Worm (Caenorhabditis elegans) whole organism, late embryonic: Measurements from ENCODE around the gene fbxb-55.

Experiments used
- C08G9.2 ChIP-seq: sonication (generic microtip); optimal IDR thresholded peaks from 2 replicates; lab custom pipeline; 2016; ENCODE audit warnings: mild to moderate bottlenecking, missing genetic modification characterization, moderate library complexity, missing compliant biosample characterization
- C38D4.7 ChIP-seq: fragments of 200-800 bp; sonication (Bioruptor generic); optimal IDR thresholded peaks from 2 replicates; lab custom pipeline; 2018; ENCODE audit warnings: mild to moderate bottlenecking, missing genetic modification characterization, moderate library complexity, missing compliant biosample characterization
- F13H6.1 ChIP-seq: sonication (generic microtip); optimal IDR thresholded peaks from 2 replicates; lab custom pipeline; 2016; ENCODE audit warnings: missing genetic modification characterization, missing compliant biosample characterization
- K02D7.2 ChIP-seq: sonication (generic microtip); optimal IDR thresholded peaks from 2 replicates; lab custom pipeline; 2017; ENCODE audit warnings: mild to moderate bottlenecking, missing genetic modification characterization, missing compliant biosample characterization
- T23F11.4 ChIP-seq: fragments of 200-800 bp; sonication (Bioruptor generic); optimal IDR thresholded peaks from 2 replicates; lab custom pipeline; 2018; ENCODE audit warnings: mild to moderate bottlenecking, missing genetic modification characterization, missing compliant biosample characterization
- ahr-1 ChIP-seq: sonication (generic microtip); optimal IDR thresholded peaks from 2 replicates; lab custom pipeline; 2016; ENCODE audit warnings: missing genetic modification characterization, missing compliant biosample characterization
- ceh-14 ChIP-seq: sonication (generic microtip); optimal IDR thresholded peaks from 2 replicates; lab custom pipeline; 2016; ENCODE audit warnings: missing genotype, missing genetic modification characterization, missing compliant biosample characterization
- ceh-18 ChIP-seq: sonication (generic microtip); optimal IDR thresholded peaks from 2 replicates; lab custom pipeline; 2016; ENCODE audit warnings: missing genetic modification characterization, missing compliant biosample characterization
- ceh-19 ChIP-seq: fragments of 200-800 bp; sonication (Bioruptor generic); optimal IDR thresholded peaks from 2 replicates; lab custom pipeline; 2018; ENCODE audit warnings: mild to moderate bottlenecking, missing genetic modification characterization, missing compliant biosample characterization
- ceh-24 ChIP-seq: sonication (generic microtip); optimal IDR thresholded peaks from 2 replicates; lab custom pipeline; 2016; ENCODE audit warnings: mild to moderate bottlenecking, missing genetic modification characterization, missing compliant biosample characterization
- ceh-31 ChIP-seq: sonication (generic microtip); optimal IDR thresholded peaks from 2 replicates; lab custom pipeline; 2016; ENCODE audit warnings: missing genetic modification characterization, missing compliant biosample characterization
- ceh-45 ChIP-seq: fragments of 200-800 bp; sonication (Bioruptor generic); IDR thresholded peaks from 2 replicates; pipeline ENCODE4 v1.3.6; 2022; ENCODE audit warnings: missing genetic modification reagents, missing genetic modification characterization, missing compliant biosample characterization
- ceh-48 ChIP-seq: sonication (generic microtip); optimal IDR thresholded peaks from 2 replicates; lab custom pipeline; 2016; ENCODE audit warnings: missing genetic modification characterization, inconsistent platforms, missing compliant biosample characterization
- ceh-6 ChIP-seq: fragments of 200-800 bp; sonication (Bioruptor generic); optimal IDR thresholded peaks from 2 replicates; lab custom pipeline; 2018; ENCODE audit warnings: mild to moderate bottlenecking, missing genetic modification characterization, missing compliant biosample characterization
- che-1 ChIP-seq: sonication (generic microtip); optimal IDR thresholded peaks from 2 replicates; lab custom pipeline; 2016; ENCODE audit warnings: mild to moderate bottlenecking, missing genetic modification characterization, missing compliant biosample characterization
- elt-4 ChIP-seq: sonication (generic microtip); optimal IDR thresholded peaks from 2 replicates; lab custom pipeline; 2016; ENCODE audit warnings: missing genetic modification characterization, missing compliant biosample characterization
- ets-4 ChIP-seq: sonication (generic microtip); optimal IDR thresholded peaks from 2 replicates; lab custom pipeline; 2016; ENCODE audit warnings: missing genetic modification characterization, missing compliant biosample characterization
- fkh-10 ChIP-seq: fragments of 150-350 bp; optimal IDR thresholded peaks from 2 replicates; lab custom pipeline; 2014; ENCODE audit warnings: missing biosample characterization, missing genetic modification reagents, missing genetic modification characterization
- gmeb-2 ChIP-seq: sonication (generic microtip); optimal IDR thresholded peaks from 2 replicates; lab custom pipeline; 2016; ENCODE audit warnings: missing genetic modification characterization, inconsistent platforms, missing compliant biosample characterization
- hlh-13 ChIP-seq: fragments of 200-800 bp; sonication (Bioruptor generic); optimal IDR thresholded peaks from 2 replicates; lab custom pipeline; 2018; ENCODE audit warnings: mild to moderate bottlenecking, missing genetic modification characterization, missing compliant biosample characterization
- hlh-15 ChIP-seq: sonication (generic microtip); optimal IDR thresholded peaks from 2 replicates; lab custom pipeline; 2016; ENCODE audit warnings: missing genetic modification characterization, missing compliant biosample characterization
- hlh-30 ChIP-seq: sonication (generic microtip); optimal IDR thresholded peaks from 2 replicates; lab custom pipeline; 2017; ENCODE audit warnings: antibody characterized with exemption, missing genetic modification characterization, missing compliant biosample characterization; ENCODE audit not compliant: insufficient read depth
- hlh-6 ChIP-seq: sonication (generic microtip); optimal IDR thresholded peaks from 2 replicates; lab custom pipeline; 2016; ENCODE audit warnings: missing genotype, missing genetic modification characterization, missing compliant biosample characterization
- hlh-8 ChIP-seq: sonication (generic microtip); optimal IDR thresholded peaks from 2 replicates; lab custom pipeline; 2016; ENCODE audit warnings: missing genotype, missing genetic modification characterization, missing compliant biosample characterization
- lim-6 ChIP-seq: sonication (generic microtip); optimal IDR thresholded peaks from 2 replicates; lab custom pipeline; 2016; ENCODE audit warnings: missing genetic modification characterization, missing compliant biosample characterization
- lin-11 ChIP-seq: fragments of 200-800 bp; sonication (Bioruptor generic); optimal IDR thresholded peaks from 2 replicates; lab custom pipeline; 2018; ENCODE audit warnings: mild to moderate bottlenecking, missing genetic modification characterization, missing compliant biosample characterization
- nfya-1 ChIP-seq: sonication (generic microtip); optimal IDR thresholded peaks from 2 replicates; lab custom pipeline; 2017; ENCODE audit warnings: missing genetic modification characterization, mild to moderate bottlenecking, missing compliant biosample characterization, antibody characterized with exemption, moderate library complexity
- nhr-11 ChIP-seq: fragments of 150-350 bp; optimal IDR thresholded peaks from 2 replicates; lab custom pipeline; 2014; ENCODE audit warnings: missing biosample characterization, missing genetic modification characterization
- nhr-232 ChIP-seq: sonication (generic microtip); optimal IDR thresholded peaks from 2 replicates; lab custom pipeline; 2016; ENCODE audit warnings: missing genetic modification characterization, missing compliant biosample characterization
- npax-4 ChIP-seq: sonication (generic microtip); optimal IDR thresholded peaks from 2 replicates; lab custom pipeline; 2016; ENCODE audit warnings: missing genetic modification characterization, missing compliant biosample characterization
- odd-2 ChIP-seq: sonication (generic microtip); optimal IDR thresholded peaks from 2 replicates; lab custom pipeline; 2017; ENCODE audit warnings: antibody characterized with exemption, mild to moderate bottlenecking, missing genetic modification characterization, missing compliant biosample characterization
- pax-1 ChIP-seq: fragments of 150-350 bp; optimal IDR thresholded peaks from 2 replicates; lab custom pipeline; 2014; ENCODE audit warnings: missing biosample characterization, missing genetic modification characterization
- pha-2 ChIP-seq: sonication (generic microtip); optimal IDR thresholded peaks from 2 replicates; lab custom pipeline; 2017; ENCODE audit warnings: mild to moderate bottlenecking, missing genetic modification characterization, missing compliant biosample characterization
- pha-4 ChIP-seq: fragments of 150-350 bp; optimal IDR thresholded peaks from 2 replicates; lab custom pipeline; 2018; ENCODE audit warnings: missing biosample characterization, missing genetic modification reagents, missing genetic modification characterization
- pqm-1 ChIP-seq: sonication (generic microtip); optimal IDR thresholded peaks from 2 replicates; lab custom pipeline; 2016; ENCODE audit warnings: missing genetic modification characterization, missing compliant biosample characterization
- sdc-2 ChIP-seq: sonication (generic microtip); optimal IDR thresholded peaks from 2 replicates; lab custom pipeline; 2016; ENCODE audit warnings: missing genotype, missing genetic modification characterization, missing compliant biosample characterization
- sox-2 ChIP-seq: fragments of 200-800 bp; sonication (Bioruptor generic); IDR thresholded peaks from 2 replicates; pipeline ENCODE4 v1.3.6; 2022; ENCODE audit warnings: missing genetic modification reagents, missing genetic modification characterization, missing compliant biosample characterization
- sox-4 ChIP-seq: sonication (generic microtip); optimal IDR thresholded peaks from 2 replicates; lab custom pipeline; 2017; ENCODE audit warnings: mild to moderate bottlenecking, missing genetic modification characterization, inconsistent platforms, missing compliant biosample characterization
- syd-9 ChIP-seq: sonication (generic microtip); optimal IDR thresholded peaks from 2 replicates; lab custom pipeline; 2016; ENCODE audit warnings: mild to moderate bottlenecking, missing genetic modification characterization, moderate library complexity, missing compliant biosample characterization
- tbx-2 ChIP-seq: sonication (generic microtip); optimal IDR thresholded peaks from 2 replicates; lab custom pipeline; 2016; ENCODE audit warnings: missing genetic modification characterization, missing compliant biosample characterization
- tbx-7 ChIP-seq: sonication (generic microtip); optimal IDR thresholded peaks from 2 replicates; lab custom pipeline; 2016; ENCODE audit warnings: missing genotype, missing genetic modification characterization, missing compliant biosample characterization
- ttx-3 ChIP-seq: sonication (generic microtip); optimal IDR thresholded peaks from 2 replicates; lab custom pipeline; 2016; ENCODE audit warnings: missing genetic modification reagents, missing genetic modification characterization, missing compliant biosample characterization
- unc-42 ChIP-seq: sonication (generic microtip); optimal IDR thresholded peaks from 2 replicates; lab custom pipeline; 2016; ENCODE audit warnings: missing genotype, missing genetic modification characterization, missing compliant biosample characterization
- unc-55 ChIP-seq: sonication (generic microtip); optimal IDR thresholded peaks from 2 replicates; lab custom pipeline; 2017; ENCODE audit warnings: missing biosample characterization, missing genetic modification reagents, missing genetic modification characterization
- unc-86 ChIP-seq: sonication (generic microtip); optimal IDR thresholded peaks from 2 replicates; lab custom pipeline; 2016; ENCODE audit warnings: missing genetic modification characterization, missing compliant biosample characterization

The fbxb-55 gene

ce11 chrIV:4033490-4033889, 35.1 kb upstream of the fbxb-55 start:
- TF ChIP-seq pha-2 (tag; lab: Kevin White, UChicago) (no peak), tbx-2 (no peak), unc-86 (tag; lab: Kevin White, UChicago) (no peak), pqm-1 (tag; lab: Kevin White, UChicago) (no peak), odd-2 (no peak), ceh-48 (tag; lab: Kevin White, UChicago) (no peak), npax-4 (tag; lab: Kevin White, UChicago) (no peak), K02D7.2 (tag; lab: Kevin White, UChicago) (no peak), ceh-24 (no peak), hlh-8 (no peak)
- TF ChIP-seq, all 69 proteins: peak for 0

DNA sequence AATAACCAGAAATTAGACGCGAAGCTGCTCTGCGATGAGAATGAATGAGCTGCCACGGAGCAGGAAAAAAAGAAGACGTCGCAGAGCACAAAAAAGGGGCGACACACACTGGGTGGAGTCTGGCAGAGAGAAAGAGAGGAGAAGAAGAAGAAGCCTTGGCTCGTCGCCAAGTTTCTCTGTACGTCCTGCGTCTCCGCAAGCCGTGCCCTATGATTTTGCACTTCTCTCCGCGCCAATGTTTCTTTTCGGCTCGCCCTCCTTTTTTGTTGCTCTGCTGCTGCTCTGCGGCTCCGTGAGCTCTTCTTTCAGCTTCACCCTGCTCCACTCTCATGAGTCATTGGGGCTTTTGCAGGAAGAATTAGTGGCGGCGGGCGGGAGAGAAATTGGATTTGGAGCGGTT, 33.7 kb upstream of the fbxb-55 start, which contains the start of gene hlh-30:
Gene hlh-30, minus strand, starts transcription at position 69 of the 400 bp plus-strand sequence.
- TF ChIP-seq nhr-11 (tag; lab: Kevin White, UChicago): no peak
- TF ChIP-seq sdc-2 (tag; lab: Kevin White, UChicago): peak; percentile 37
- TF ChIP-seq npax-4 (tag; lab: Kevin White, UChicago): no peak
- peak; percentile 52 for TF ChIP-seq ceh-18 (tag; lab: Kevin White, UChicago)
- peak; percentile 40 for TF ChIP-seq tbx-2
- no peak for TF ChIP-seq hlh-13 (GFP tag; lab: Kevin White, UChicago)
- peak; percentile 70 for TF ChIP-seq ceh-31
- no peak for TF ChIP-seq ahr-1 (tag; lab: Kevin White, UChicago)
- TF ChIP-seq pha-4: no peak
- TF ChIP-seq odd-2: no peak
- no peak for TF ChIP-seq hlh-15 (tag; lab: Kevin White, UChicago)
- no peak for TF ChIP-seq unc-86 (tag; lab: Kevin White, UChicago)
- TF ChIP-seq nhr-232 (tag; lab: Kevin White, UChicago): no peak
- peak; percentile 42 for TF ChIP-seq ceh-14
- TF ChIP-seq syd-9 (tag; lab: Kevin White, UChicago): no peak
- no peak for TF ChIP-seq pax-1 (tag; lab: Kevin White, UChicago)
- TF ChIP-seq unc-42 (tag; lab: Kevin White, UChicago): peak; percentile 87

- no peak for TF ChIP-seq lim-6 (tag; lab: Kevin White, UChicago)
- no peak for TF ChIP-seq fkh-10 (GFP tag; lab: Kevin White, UChicago)
- TF ChIP-seq odd-2: no peak
- TF ChIP-seq pha-2 (tag; lab: Kevin White, UChicago): no peak
- TF ChIP-seq nfya-1 (tag; lab: Kevin White, UChicago): no peak
- TF ChIP-seq C08G9.2 (tag; lab: Kevin White, UChicago): no peak
- no peak for TF ChIP-seq ets-4 (tag; lab: Kevin White, UChicago)
- TF ChIP-seq pqm-1 (tag; lab: Kevin White, UChicago): no peak
- TF ChIP-seq ceh-6 (GFP tag; lab: Kevin White, UChicago): no peak
- no peak for TF ChIP-seq sox-4 (tag; lab: Kevin White, UChicago)
- no peak for TF ChIP-seq sox-2 (GFP tag; lab: Robert Waterston, UW)
- TF ChIP-seq hlh-30 (tag; lab: Kevin White, UChicago): no peak
- TF ChIP-seq tbx-7 (tag; lab: Kevin White, UChicago): no peak
- TF ChIP-seq unc-55 (GFP tag; lab: Kevin White, UChicago): no peak
- no peak for TF ChIP-seq ceh-14
- TF ChIP-seq lin-11 (tag; lab: Kevin White, UChicago): no peak
- no peak for TF ChIP-seq pax-1 (tag; lab: Kevin White, UChicago)
Observed at ce11 chrIV:4039984-4040383, 28.6 kb upstream of the fbxb-55 start, which contains the start of gene F35F11.2. TSS of gene F35F11.2 (plus strand) at chrIV:4040284.

- no peak for TF ChIP-seq nhr-232 (tag; lab: Kevin White, UChicago)
- no peak for TF ChIP-seq K02D7.2 (tag; lab: Kevin White, UChicago)
- TF ChIP-seq T23F11.4 (GFP tag; lab: Kevin White, UChicago): no peak
- TF ChIP-seq ceh-19 (GFP tag; lab: Kevin White, UChicago): no peak
- TF ChIP-seq C38D4.7 (GFP tag; lab: Kevin White, UChicago): no peak
- no peak for TF ChIP-seq ttx-3 (tag; lab: Kevin White, UChicago)
- no peak for TF ChIP-seq ceh-6 (GFP tag; lab: Kevin White, UChicago)
- no peak for TF ChIP-seq hlh-30 (tag; lab: Kevin White, UChicago)
- TF ChIP-seq syd-9 (tag; lab: Kevin White, UChicago): no peak
- TF ChIP-seq elt-4: no peak
- no peak for TF ChIP-seq nfya-1 (tag; lab: Kevin White, UChicago)
- no peak for TF ChIP-seq gmeb-2 (tag; lab: Kevin White, UChicago)
- no peak for TF ChIP-seq ceh-45 (GFP tag; lab: Robert Waterston, UW)
- no peak for TF ChIP-seq F13H6.1 (tag; lab: Kevin White, UChicago)
- no peak for TF ChIP-seq che-1
- TF ChIP-seq unc-55 (GFP tag; lab: Kevin White, UChicago): no peak
- TF ChIP-seq hlh-6 (tag; lab: Kevin White, UChicago): no peak
Observed at ce11 chrIV:4041006-4041405, 27.6 kb upstream of the fbxb-55 start.
